Fruit fly (Drosophila melanogaster) whole organism, embryonic: ENCODE results near the gene HHEX.

Source experiments
- Adf1 ChIP-seq: fragments of 200-800 bp; sonication (Bioruptor generic); IDR thresholded peaks from 2 replicates; pipeline ENCODE4 v1.3.6; 2022; ENCODE audit warnings: missing biosample characterization, missing genetic modification characterization
- Aef1 ChIP-seq: fragments of 200-800 bp; sonication (Bioruptor generic); IDR thresholded peaks from 3 replicates; pipeline ENCODE4 v1.3.6; 2022; ENCODE audit warnings: missing biosample characterization, missing genetic modification characterization
- Bgb ChIP-seq: fragments of 200-800 bp; sonication (Bioruptor generic); IDR thresholded peaks from 2 replicates; pipeline ENCODE4 v1.3.6; 2022; ENCODE audit warnings: missing biosample characterization, missing genetic modification characterization; ENCODE audit not compliant: partially characterized antibody
- CG10209 ChIP-seq: fragments of 200-800 bp; sonication (Bioruptor generic); optimal IDR thresholded peaks from 3 replicates; lab custom pipeline; 2017; ENCODE audit warnings: missing biosample characterization, mild to moderate bottlenecking, missing genetic modification characterization, missing genetic modification reagents
- CG14014 ChIP-seq: fragments of 200-800 bp; sonication (Bioruptor generic); IDR thresholded peaks from 2 replicates; pipeline ENCODE4 v1.3.6; 2022; ENCODE audit warnings: missing biosample characterization, missing genetic modification characterization
- CG14710 ChIP-seq: fragments of 200-800 bp; sonication (Bioruptor generic); optimal IDR thresholded peaks from 3 replicates; lab custom pipeline; 2019; ENCODE audit warnings: missing biosample characterization, mild to moderate bottlenecking, missing genetic modification characterization, moderate library complexity
- CG1529 ChIP-seq: fragments of 200-800 bp; sonication (Bioruptor generic); optimal IDR thresholded peaks from 3 replicates; lab custom pipeline; 2018; ENCODE audit warnings: missing biosample characterization, missing genetic modification characterization
- CG15479 ChIP-seq: fragments of 200-800 bp; sonication (Bioruptor generic); optimal IDR thresholded peaks from 3 replicates; lab custom pipeline; 2019; ENCODE audit warnings: missing biosample characterization, mild to moderate bottlenecking, missing genetic modification characterization, moderate library complexity
- CG1603 ChIP-seq: fragments of 200-800 bp; sonication (Bioruptor generic); optimal IDR thresholded peaks from 2 replicates; lab custom pipeline; 2019; ENCODE audit warnings: missing biosample characterization, mild to moderate bottlenecking, missing genetic modification characterization, moderate library complexity
- CG17612 ChIP-seq: fragments of 200-800 bp; sonication (Bioruptor generic); IDR thresholded peaks from 2 replicates; pipeline ENCODE4 v1.3.6; 2022; ENCODE audit warnings: missing biosample characterization, missing genetic modification characterization
- CG18262 ChIP-seq: fragments of 200-800 bp; optimal IDR thresholded peaks from 3 replicates; lab custom pipeline; 2019; ENCODE audit warnings: missing biosample characterization, mild to moderate bottlenecking, missing genetic modification characterization, moderate library complexity
- CG18476 ChIP-seq: fragments of 200-800 bp; sonication (Bioruptor generic); optimal IDR thresholded peaks from 2 replicates; lab custom pipeline; 2016; ENCODE audit warnings: missing biosample characterization, mild to moderate bottlenecking, missing genetic modification characterization
- CG18764 ChIP-seq: fragments of 200-800 bp; sonication (Bioruptor generic); optimal IDR thresholded peaks from 3 replicates; lab custom pipeline; 2016; ENCODE audit warnings: missing biosample characterization, missing genetic modification characterization
- CG31441 ChIP-seq: fragments of 200-800 bp; sonication (Bioruptor generic); IDR thresholded peaks from 2 replicates; pipeline ENCODE4 v1.3.6; 2022; ENCODE audit warnings: missing biosample characterization, missing genetic modification characterization
- CG43689 ChIP-seq: fragments of 200-800 bp; sonication (Bioruptor generic); IDR thresholded peaks from 2 replicates; pipeline ENCODE4 v1.3.6; 2022; ENCODE audit warnings: missing biosample characterization, missing genetic modification characterization
- CG4404 ChIP-seq: fragments of 200-800 bp; sonication (Bioruptor generic); IDR thresholded peaks from 2 replicates; pipeline ENCODE4 v1.3.6; 2022; ENCODE audit warnings: missing biosample characterization, missing genetic modification characterization
- CG4707 ChIP-seq: fragments of 200-800 bp; sonication (Bioruptor generic); optimal IDR thresholded peaks from 2 replicates; lab custom pipeline; 2018; ENCODE audit warnings: missing biosample characterization, mild to moderate bottlenecking, missing genetic modification characterization, moderate library complexity
- CG6272 ChIP-seq: fragments of 200-800 bp; sonication (Bioruptor generic); IDR thresholded peaks from 2 replicates; pipeline ENCODE4 v1.3.6; 2022; ENCODE audit warnings: missing biosample characterization, missing genetic modification characterization
- CG6683 ChIP-seq: fragments of 200-800 bp; sonication (Bioruptor generic); optimal IDR thresholded peaks from 2 replicates; lab custom pipeline; 2017; ENCODE audit warnings: missing biosample characterization, mild to moderate bottlenecking, missing genetic modification characterization, missing genetic modification reagents
- CG7928 ChIP-seq: fragments of 200-800 bp; sonication (Bioruptor generic); optimal IDR thresholded peaks from 2 replicates; lab custom pipeline; 2017; ENCODE audit warnings: missing biosample characterization, mild to moderate bottlenecking, missing genetic modification characterization
- CG8944 ChIP-seq: fragments of 200-800 bp; sonication (Bioruptor generic); optimal IDR thresholded peaks from 3 replicates; lab custom pipeline; 2016; ENCODE audit warnings: missing biosample characterization, missing genetic modification characterization
- CG9797 ChIP-seq: fragments of 200-800 bp; sonication (Bioruptor generic); optimal IDR thresholded peaks from 3 replicates; lab custom pipeline; 2018; ENCODE audit warnings: missing biosample characterization, mild to moderate bottlenecking, missing genetic modification characterization
- D19B ChIP-seq: fragments of 200-800 bp; sonication (Bioruptor generic); optimal IDR thresholded peaks from 2 replicates; lab custom pipeline; 2017; ENCODE audit warnings: missing biosample characterization, mild to moderate bottlenecking, missing genetic modification characterization
- Dbx ChIP-seq: fragments of 200-800 bp; sonication (Bioruptor generic); IDR thresholded peaks from 3 replicates; pipeline ENCODE4 v1.3.6; 2022; ENCODE audit warnings: missing biosample characterization, missing genetic modification characterization
- HmgZ ChIP-seq: fragments of 200-800 bp; sonication (Bioruptor generic); optimal IDR thresholded peaks from 2 replicates; lab custom pipeline; 2018; ENCODE audit warnings: missing biosample characterization, mild to moderate bottlenecking, missing genetic modification characterization
- Lhr ChIP-seq: fragments of 200-800 bp; sonication (Bioruptor generic); optimal IDR thresholded peaks from 3 replicates; lab custom pipeline; 2017; ENCODE audit warnings: mild to moderate bottlenecking, missing biosample characterization, missing genetic modification reagents, missing genetic modification characterization
- Lpt ChIP-seq: fragments of >200 bp; optimal IDR thresholded peaks from 2 replicates; lab custom pipeline; 2018; ENCODE audit warnings: missing biosample characterization, missing genetic modification characterization
- NfI ChIP-seq: fragments of 200-800 bp; sonication (Bioruptor generic); optimal IDR thresholded peaks from 3 replicates; lab custom pipeline; 2018; ENCODE audit warnings: missing biosample characterization, mild to moderate bottlenecking, missing genetic modification characterization, moderate library complexity
- Rfx ChIP-seq: fragments of 200-800 bp; sonication (Bioruptor generic); IDR thresholded peaks from 2 replicates; pipeline ENCODE4 v1.3.6; 2022; ENCODE audit warnings: missing biosample characterization, missing genetic modification characterization
- TFAM ChIP-seq: fragments of 200-800 bp; sonication (Bioruptor generic); optimal IDR thresholded peaks from 2 replicates; lab custom pipeline; 2017; ENCODE audit warnings: missing biosample characterization, missing genetic modification characterization, inconsistent platforms
- ac ChIP-seq: fragments of 200-800 bp; sonication (Bioruptor generic); optimal IDR thresholded peaks from 3 replicates; lab custom pipeline; 2017; ENCODE audit warnings: missing biosample characterization, mild to moderate bottlenecking, missing genetic modification characterization
- bcd ChIP-seq: fragments of 200-800 bp; sonication (Bioruptor generic); optimal IDR thresholded peaks from 2 replicates; lab custom pipeline; 2017; ENCODE audit warnings: missing biosample characterization, mild to moderate bottlenecking, missing genetic modification characterization
- caup ChIP-seq: fragments of 200-800 bp; sonication (Bioruptor generic); optimal IDR thresholded peaks from 3 replicates; lab custom pipeline; 2017; ENCODE audit warnings: missing biosample characterization, mild to moderate bottlenecking, missing genetic modification characterization, moderate library complexity; ENCODE audit not compliant: severe bottlenecking
- chinmo ChIP-seq: fragments of 200-800 bp; sonication (Bioruptor generic); IDR thresholded peaks from 4 replicates; pipeline ENCODE4 v1.3.6; 2022; ENCODE audit warnings: missing biosample characterization, missing genetic modification characterization; ENCODE audit not compliant: partially characterized antibody
- danr ChIP-seq: fragments of 200-800 bp; sonication (Bioruptor generic); IDR thresholded peaks from 2 replicates; pipeline ENCODE4 v1.3.6; 2022; ENCODE audit warnings: missing biosample characterization, missing genetic modification characterization
- en ChIP-seq: fragments of 200-800 bp; sonication (Bioruptor generic); optimal IDR thresholded peaks from 2 replicates; lab custom pipeline; 2016; ENCODE audit warnings: missing biosample characterization, missing genetic modification characterization
- gce ChIP-seq: fragments of 200-800 bp; sonication (Bioruptor generic); IDR thresholded peaks from 3 replicates; pipeline ENCODE4 v1.3.6; 2022; ENCODE audit warnings: missing biosample characterization, missing genetic modification characterization
- hkb ChIP-seq, 2 experiments: fragments of 200-800 bp in 1 of 2; fragments of >200 bp in 1 of 2; sonication (Bioruptor generic) in 1 of 2; IDR thresholded peaks in 1 of 2; optimal IDR thresholded peaks in 1 of 2; 2 replicates each; pipeline versions ENCODE4 v1.3.6 to Lab custom; 2017 to 2022; ENCODE audit warnings: missing biosample characterization in 1 of 2, missing genetic modification characterization in 1 of 2
- hth ChIP-seq: fragments of >200 bp; optimal IDR thresholded peaks from 2 replicates; lab custom pipeline; 2017; ENCODE audit warnings: inconsistent platforms
- jigr1 ChIP-seq: fragments of 200-800 bp; sonication (Bioruptor generic); IDR thresholded peaks from 3 replicates; pipeline ENCODE4 v1.3.6; 2022; ENCODE audit warnings: missing biosample characterization, missing genetic modification characterization
- lab ChIP-seq: fragments of 200-800 bp; sonication (Bioruptor generic); optimal IDR thresholded peaks from 3 replicates; lab custom pipeline; 2017; ENCODE audit warnings: missing biosample characterization, missing genetic modification characterization, mild to moderate bottlenecking, moderate library complexity, missing genetic modification reagents
- pzg ChIP-seq: fragments of 200-800 bp; sonication (Bioruptor generic); optimal IDR thresholded peaks from 3 replicates; lab custom pipeline; 2018; ENCODE audit warnings: missing biosample characterization, mild to moderate bottlenecking, missing genetic modification characterization, moderate library complexity
- ranshi ChIP-seq: fragments of 200-800 bp; sonication (Bioruptor generic); IDR thresholded peaks from 2 replicates; pipeline ENCODE4 v1.3.6; 2022; ENCODE audit warnings: missing biosample characterization, missing genetic modification characterization
- slou ChIP-seq: fragments of 200-800 bp; sonication (Bioruptor generic); optimal IDR thresholded peaks from 3 replicates; lab custom pipeline; 2016; ENCODE audit warnings: missing biosample characterization, missing genetic modification characterization
- sna ChIP-seq: fragments of 200-800 bp; sonication (Bioruptor generic); IDR thresholded peaks from 2 replicates; pipeline ENCODE4 v1.3.6; 2022; ENCODE audit warnings: missing biosample characterization, missing genetic modification characterization; ENCODE audit not compliant: partially characterized antibody
- sr ChIP-seq: fragments of 200-800 bp; sonication (Bioruptor generic); IDR thresholded peaks from 3 replicates; pipeline ENCODE4 v1.3.6; 2022; ENCODE audit warnings: missing biosample characterization, missing genetic modification characterization
- unpg ChIP-seq: fragments of 200-800 bp; sonication (Bioruptor generic); optimal IDR thresholded peaks from 3 replicates; lab custom pipeline; 2018; ENCODE audit warnings: missing biosample characterization, mild to moderate bottlenecking, missing genetic modification characterization, moderate library complexity
- wdn ChIP-seq: fragments of 200-800 bp; sonication (Bioruptor generic); IDR thresholded peaks from 2 replicates; pipeline ENCODE4 v1.3.6; 2022; ENCODE audit warnings: missing biosample characterization, missing genetic modification characterization
- z ChIP-seq: fragments of 200-800 bp; sonication (Bioruptor generic); IDR thresholded peaks from 3 replicates; pipeline ENCODE4 v1.3.6; 2022; ENCODE audit warnings: missing biosample characterization, missing genetic modification characterization
- zfh2 ChIP-seq: fragments of 200-800 bp; sonication (Bioruptor generic); optimal IDR thresholded peaks from 2 replicates; lab custom pipeline; 2016; ENCODE audit warnings: missing biosample characterization, missing genetic modification characterization

HHEX gene

DNA sequence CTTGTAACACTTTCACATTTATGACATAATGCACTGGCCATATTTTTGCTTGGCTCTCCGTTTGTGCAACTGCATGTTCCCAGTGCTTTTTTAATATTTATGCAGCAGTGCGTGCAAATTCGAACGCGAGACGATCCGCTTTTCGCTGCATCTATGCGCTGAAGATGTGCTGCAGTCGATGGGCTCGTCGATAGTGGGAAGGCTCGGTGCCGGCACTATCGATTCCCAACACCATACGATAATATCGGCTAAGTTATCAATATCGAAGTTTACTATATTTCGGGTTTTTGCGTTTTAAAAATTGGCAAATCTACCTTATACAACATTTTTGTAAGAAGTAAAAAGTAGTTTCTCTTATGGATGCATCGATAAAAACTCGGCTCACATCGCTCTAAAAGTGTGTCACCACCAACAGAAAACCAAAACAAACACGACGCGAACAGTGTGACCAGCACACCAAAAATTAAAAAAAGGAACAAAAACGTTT lies 16.9 kb upstream of the HHEX start, which contains the start of gene RhoGAP93B (continued):
- TF ChIP-seq CG14710 (tag; lab: Kevin White, UChicago) (peak; percentile 94), CG6272 (GFP tag; lab: Robert Waterston, UW) (peak; percentile 96), Lhr (GFP tag; lab: Kevin White, UChicago) (peak; percentile 94), CG4404 (GFP tag; lab: Robert Waterston, UW) (peak; percentile 94), lab (GFP tag; lab: Kevin White, UChicago) (peak; percentile 91), CG17612 (peak; percentile 78), bcd (GFP tag; lab: Kevin White, UChicago) (peak; percentile 70), Rfx (GFP tag; lab: Robert Waterston, UW) (peak; percentile 91), Bgb (GFP tag; lab: Robert Waterston, UW) (peak; percentile 100), Dbx (GFP tag; lab: Robert Waterston, UW) (peak; percentile 97), CG14014 (GFP tag; lab: Robert Waterston, UW) (peak; percentile 94), D19B (GFP tag; lab: Kevin White, UChicago) (peak; percentile 35), ac (GFP tag; lab: Kevin White, UChicago) (no peak), chinmo (GFP tag; lab: Robert Waterston, UW) (peak; percentile 100), CG18476 (GFP tag; lab: Kevin White, UChicago) (peak; percentile 80), hth (lab: Kevin White, UChicago) (no peak), z (GFP tag; lab: Robert Waterston, UW) (no peak), CG18764 (peak; percentile 63), caup (peak; percentile 85), CG8944 (GFP tag; lab: Kevin White, UChicago) (peak; percentile 81), CG10209 (GFP tag; lab: Kevin White, UChicago) (peak; percentile 62), zfh2 (GFP tag; lab: Kevin White, UChicago) (peak; percentile 92), CG4707 (no peak), CG9797 (GFP tag; lab: Kevin White, UChicago) (peak; percentile 90), en (GFP tag; lab: Kevin White, UChicago) (peak; percentile 55), NfI (GFP tag; lab: Kevin White, UChicago) (peak; percentile 74), CG6683 (GFP tag; lab: Kevin White, UChicago) (peak; percentile 48), Lpt (no peak), CG7928 (GFP tag; lab: Kevin White, UChicago) (peak; percentile 44), Aef1 (GFP tag; lab: Robert Waterston, UW) (peak; percentile 96), danr (GFP tag; lab: Robert Waterston, UW) (peak; percentile 69; the same call in 1 of the 2 replicates), gce (0 out of 3 replicates have a peak, but pooled peaks have one; percentile 48), CG1603 (tag; lab: Kevin White, UChicago) (peak; percentile 86), ranshi (peak; percentile 94), wdn (peak; percentile 61), pzg (GFP tag; lab: Kevin White, UChicago) (peak; percentile 94), sr (GFP tag; lab: Robert Waterston, UW) (no peak), sna (GFP tag; lab: Robert Waterston, UW) (peak; percentile 100), HmgZ (tag; lab: Kevin White, UChicago) (peak; percentile 92), CG31441 (GFP tag; lab: Robert Waterston, UW) (peak; percentile 77), hkb (optimal IDR thresholded peaks at IDR 0.05; lab: Kevin White, UChicago) (peak; percentile 88), hkb (GFP tag; IDR thresholded peaks at IDR 0.05; lab: Robert Waterston, UW) (peak; percentile 92), TFAM (peak; percentile 37), CG1529 (GFP tag; lab: Kevin White, UChicago) (peak; percentile 42), Adf1 (GFP tag; lab: Robert Waterston, UW) (peak; percentile 73), slou (GFP tag; lab: Kevin White, UChicago) (no peak), CG43689 (GFP tag; lab: Robert Waterston, UW) (no peak), jigr1 (GFP tag; lab: Robert Waterston, UW) (peak; percentile 69), CG15479 (GFP tag; lab: Kevin White, UChicago) (peak; percentile 59), unpg (peak; percentile 65), CG18262 (tag; lab: Kevin White, UChicago) (peak; percentile 72)
